Worm (Caenorhabditis elegans) whole organism, L4/young adult: ENCODE results near the gene Y26E6A.3.

ENCODE experiments used
- W03F9.2 ChIP-seq: fragments of 150-350 bp; optimal IDR thresholded peaks from 2 replicates; lab custom pipeline; 2014; ENCODE audit warnings: missing biosample characterization, missing genetic modification characterization
- dao-5 ChIP-seq: sonication (generic microtip); optimal IDR thresholded peaks from 2 replicates; lab custom pipeline; 2016; ENCODE audit warnings: missing genotype, missing genetic modification characterization, moderate library complexity, missing compliant biosample characterization
- him-1 ChIP-seq: sonication (generic microtip); optimal IDR thresholded peaks from 2 replicates; lab custom pipeline; 2016; ENCODE audit warnings: missing genotype, missing genetic modification reagents, missing genetic modification characterization, missing compliant biosample characterization

The Y26E6A.3 gene

DNA sequence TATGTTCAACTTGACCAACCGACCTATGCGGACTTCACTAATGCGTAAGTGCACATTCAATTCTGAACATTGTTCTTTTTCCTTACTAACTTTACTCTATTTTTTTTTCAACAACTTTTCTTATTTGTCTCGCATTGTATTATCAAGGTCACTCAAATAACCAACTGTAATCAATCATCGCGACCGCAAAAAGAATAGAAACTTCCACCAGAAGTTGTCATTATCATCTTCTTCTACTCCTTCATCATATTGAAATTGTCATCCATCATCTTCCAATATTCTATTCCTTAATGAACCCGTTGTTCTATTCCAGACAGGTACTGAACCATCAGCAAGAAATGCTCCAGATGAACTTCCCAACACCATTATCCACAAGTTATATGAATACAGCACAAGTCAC is 29.6 kb upstream of the Y26E6A.3 start:
- TF ChIP-seq W03F9.2 (tag; lab: Kevin White, UChicago) = no peak
- TF ChIP-seq him-1 (tag; lab: Kevin White, UChicago) = no peak
- no peak for TF ChIP-seq dao-5

DNA sequence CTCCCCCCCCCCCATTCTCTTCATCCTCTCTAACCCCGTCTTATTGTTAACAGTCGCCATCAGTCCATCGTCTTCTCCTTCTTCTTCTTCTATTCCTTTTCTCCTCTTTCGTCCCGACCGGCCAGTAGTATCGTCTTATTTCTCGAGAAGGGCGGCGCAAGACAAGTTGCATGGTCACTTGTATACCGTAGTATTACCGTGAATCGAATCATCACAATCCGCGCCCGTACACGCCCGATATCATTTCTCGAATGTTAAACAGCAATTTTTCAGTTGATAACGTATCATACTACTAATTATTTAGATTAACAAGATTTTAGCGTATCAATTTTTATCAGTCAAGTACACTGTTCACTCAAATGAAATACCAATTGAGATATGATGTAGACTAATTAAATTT is 28.2 kb upstream of the Y26E6A.3 start:
- TF ChIP-seq dao-5 (no peak), him-1 (tag; lab: Kevin White, UChicago) (no peak), W03F9.2 (tag; lab: Kevin White, UChicago) (no peak)

DNA sequence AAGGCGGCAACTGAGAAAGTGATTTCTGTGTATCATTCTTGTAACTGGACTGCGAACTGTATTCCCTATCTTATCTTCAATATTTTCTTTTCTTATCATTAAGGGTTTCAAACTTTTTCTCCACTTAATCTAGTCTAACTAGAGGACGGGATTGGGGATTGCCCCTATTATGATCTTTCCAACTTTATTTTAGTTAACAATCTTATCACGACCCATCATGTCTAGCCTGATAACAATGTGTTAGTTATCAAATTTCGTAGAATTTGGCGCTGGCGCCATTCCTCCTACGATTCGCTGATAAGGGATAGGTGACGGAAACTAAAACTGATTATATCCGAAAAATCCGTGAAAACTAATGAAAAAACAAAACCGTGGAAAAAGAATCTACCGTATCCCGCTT is 27.6 kb upstream of the Y26E6A.3 start:
- TF ChIP-seq dao-5 (no peak), him-1 (tag; lab: Kevin White, UChicago) (no peak), W03F9.2 (tag; lab: Kevin White, UChicago) (no peak)

DNA sequence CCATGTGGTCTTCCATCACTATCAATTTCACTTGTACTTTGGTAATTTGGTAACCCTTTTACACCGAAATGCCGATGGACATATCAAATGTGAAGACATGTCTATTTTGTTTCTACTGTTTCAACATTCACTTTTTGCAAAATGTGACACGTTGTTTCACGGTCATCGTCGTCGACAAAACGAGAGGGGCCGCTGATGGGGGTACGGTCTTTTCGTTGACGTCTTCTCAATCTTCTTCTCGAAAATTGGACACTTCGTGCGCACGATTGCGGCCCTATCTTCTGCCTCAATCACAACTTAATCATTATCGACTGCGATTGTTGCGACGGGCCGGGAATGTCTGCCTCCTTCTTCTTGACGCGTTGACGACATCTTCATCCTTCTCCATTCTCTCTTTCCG is 27.0 kb upstream of the Y26E6A.3 start:
- TF ChIP-seq dao-5 (no peak), him-1 (tag; lab: Kevin White, UChicago) (no peak), W03F9.2 (tag; lab: Kevin White, UChicago) (no peak)

DNA sequence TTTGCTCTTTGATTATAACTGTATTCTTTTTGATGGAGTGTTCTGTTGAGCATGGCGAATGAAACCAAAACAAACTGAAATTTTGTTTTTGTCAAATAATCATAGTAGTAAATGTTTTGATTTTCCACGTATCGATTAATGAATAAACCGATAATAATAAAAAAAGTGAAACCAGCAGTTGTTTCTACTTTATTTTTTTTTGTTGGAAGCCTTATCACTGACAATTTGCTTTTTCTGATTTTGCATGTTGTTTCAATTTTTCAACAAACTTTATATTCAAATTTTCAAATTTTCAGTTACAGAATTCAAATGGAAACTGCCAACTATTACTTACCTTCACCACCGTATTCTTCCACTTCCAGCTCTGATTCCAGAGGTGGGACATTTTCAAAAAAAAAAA is 24.8 kb upstream of the Y26E6A.3 start, which contains the start of gene elt-3:
elt-3 (plus strand) TSS at position 301 of the 400 bp plus-strand sequence.
- TF ChIP-seq W03F9.2 (tag; lab: Kevin White, UChicago) (no peak), him-1 (tag; lab: Kevin White, UChicago) (no peak), dao-5 (no peak)

DNA sequence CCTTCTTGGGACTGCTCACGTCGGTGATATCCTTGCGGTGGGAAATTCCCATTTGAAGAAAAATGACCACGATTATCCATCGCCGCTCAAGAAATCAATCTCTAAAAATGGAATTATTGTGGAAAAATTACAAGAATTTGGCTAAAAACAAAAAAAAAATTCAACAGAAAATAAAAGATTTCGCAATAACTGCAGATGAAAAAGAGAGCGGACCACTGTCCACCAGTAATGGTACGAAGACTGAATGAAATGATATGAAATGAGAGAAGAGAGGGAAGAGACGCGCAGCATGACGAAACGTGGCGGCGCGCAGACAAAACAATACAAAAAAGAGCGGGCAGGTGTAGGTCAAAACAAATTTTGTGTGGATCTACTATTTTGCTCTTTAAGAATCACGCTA is 19.8 kb upstream of the Y26E6A.3 start, which contains the start of gene meg-1:
meg-1 (minus strand) TSS at position 101 of the 400 bp plus-strand sequence.
- TF ChIP-seq dao-5 = no peak
- TF ChIP-seq him-1 (tag; lab: Kevin White, UChicago) = no peak
- no peak for TF ChIP-seq W03F9.2 (tag; lab: Kevin White, UChicago)

DNA sequence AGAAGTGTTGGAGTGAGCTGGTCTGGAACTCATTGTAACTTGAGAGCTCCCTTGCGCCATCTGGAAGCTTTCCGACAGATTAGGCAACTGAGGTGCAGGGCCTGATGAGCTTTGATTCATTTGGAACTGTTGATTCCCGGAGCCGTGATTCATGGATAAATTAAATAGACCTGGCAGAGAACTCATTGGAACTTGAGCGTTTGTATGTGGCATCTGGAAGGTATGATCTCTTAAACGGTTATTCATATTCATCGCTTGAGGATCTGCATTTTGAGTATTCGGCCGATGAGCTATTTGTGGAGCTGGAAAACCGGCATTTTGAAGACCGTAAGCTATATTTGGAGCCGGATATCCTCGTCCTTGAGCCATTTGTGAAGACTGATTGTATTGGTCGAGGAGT is 18.8 kb upstream of the Y26E6A.3 start:
- TF ChIP-seq W03F9.2 (tag; lab: Kevin White, UChicago) (no peak), him-1 (tag; lab: Kevin White, UChicago) (no peak), dao-5 (no peak)

DNA sequence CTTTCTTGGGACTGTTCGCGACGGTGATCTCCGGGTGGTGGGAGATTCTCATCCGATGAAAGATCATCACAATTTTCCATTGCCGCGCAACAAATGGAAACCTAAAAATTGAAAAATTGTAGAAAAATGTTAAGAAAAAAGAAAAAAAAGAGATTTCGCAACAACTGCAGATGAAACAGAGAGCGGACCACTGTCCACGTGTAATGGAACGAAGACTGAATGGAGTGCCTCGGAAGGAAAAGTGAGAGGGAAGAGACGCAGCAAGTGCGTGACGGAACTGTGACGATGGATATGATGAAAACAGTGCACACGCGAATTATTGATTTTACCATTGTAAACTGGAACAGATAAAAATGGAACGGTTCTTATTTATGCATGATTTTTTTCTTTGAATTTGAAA is 16.3 kb upstream of the Y26E6A.3 start, which contains the start of gene meg-2:
meg-2 (minus strand) TSS at position 101 of the 400 bp plus-strand sequence.
- TF ChIP-seq him-1 (tag; lab: Kevin White, UChicago) = no peak
- TF ChIP-seq W03F9.2 (tag; lab: Kevin White, UChicago) = no peak
- TF ChIP-seq dao-5 = no peak

DNA sequence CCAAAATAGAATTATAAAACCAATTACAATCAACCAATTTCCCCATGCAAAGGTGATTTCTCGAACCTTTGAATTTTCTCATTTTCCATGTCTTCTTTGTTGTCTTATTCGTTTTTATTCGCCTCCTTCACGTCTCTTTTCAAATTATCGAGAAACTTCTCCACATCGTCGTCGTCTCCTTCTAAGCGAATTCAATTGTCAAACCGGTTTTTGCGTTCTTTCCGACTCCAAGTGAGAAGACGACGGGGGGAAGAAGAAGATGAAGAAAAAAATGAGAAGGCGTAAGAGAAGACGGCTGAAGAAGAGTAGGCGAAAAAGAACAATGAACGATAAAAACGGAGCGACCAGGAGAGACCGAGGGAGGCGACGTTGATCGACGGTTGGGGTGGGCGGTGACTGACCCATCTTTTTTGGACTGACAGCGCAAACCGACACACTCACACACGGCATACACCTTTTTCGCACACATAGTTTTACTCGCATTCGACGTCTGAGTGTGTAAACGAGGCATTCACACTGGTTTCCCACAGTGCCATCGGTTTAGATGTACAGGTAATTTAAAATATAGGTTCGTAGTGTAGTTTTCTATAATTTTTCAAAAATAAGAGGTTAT is 10.7 kb upstream of the Y26E6A.3 start:
- TF ChIP-seq W03F9.2 (tag; lab: Kevin White, UChicago) (no peak), dao-5 (no peak), him-1 (tag; lab: Kevin White, UChicago) (no peak)

DNA sequence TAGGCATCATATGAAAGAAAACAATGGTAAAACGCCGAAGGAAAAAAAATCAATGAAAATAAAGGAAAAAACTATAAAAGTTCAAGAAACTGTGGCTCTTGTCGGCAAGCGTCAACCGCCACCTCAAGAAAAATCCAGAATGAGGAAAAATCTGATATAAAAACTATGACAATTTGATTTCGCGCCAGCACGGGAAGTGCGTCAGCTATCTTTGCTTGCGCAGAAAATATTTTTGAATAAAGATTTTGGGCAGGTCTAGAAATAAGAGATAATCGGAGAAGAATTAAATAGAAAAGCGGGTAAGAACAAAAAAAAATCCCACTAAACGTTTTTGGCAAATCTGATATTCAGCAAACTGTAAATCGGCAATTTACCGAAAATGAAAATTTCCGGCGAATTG is 8.4 kb upstream of the Y26E6A.3 start:
- TF ChIP-seq W03F9.2 (tag; lab: Kevin White, UChicago) (no peak), him-1 (tag; lab: Kevin White, UChicago) (no peak), dao-5 (no peak)

DNA sequence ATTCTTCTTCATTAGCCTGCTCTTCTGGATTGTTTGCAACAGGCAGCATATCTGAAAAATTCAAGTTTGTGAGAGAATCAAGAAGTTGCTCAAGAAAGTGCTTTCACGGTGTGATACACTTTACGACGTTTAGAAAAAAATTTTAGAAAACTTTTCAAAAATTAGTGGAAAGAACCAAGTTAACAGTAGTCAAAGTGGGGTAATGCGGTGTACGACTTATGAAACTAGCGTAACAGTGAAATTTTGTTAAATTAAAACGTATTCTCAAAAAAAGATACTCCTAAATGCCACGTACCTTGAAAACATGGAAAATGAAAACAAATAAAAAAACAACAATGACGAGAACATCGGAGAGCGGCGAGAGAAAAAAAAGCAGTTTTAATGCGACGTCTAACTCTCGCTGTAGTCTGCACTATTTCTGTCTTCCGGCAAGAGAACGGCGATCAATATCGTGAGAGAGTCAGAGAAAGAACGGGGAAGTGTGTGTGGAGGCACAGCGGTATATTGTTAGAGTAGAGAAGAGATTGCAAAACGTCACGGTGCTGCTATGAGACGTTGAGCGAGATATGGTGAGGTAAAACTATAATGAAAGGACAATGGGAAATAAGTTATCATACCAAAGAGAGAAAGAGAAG is 7.5 kb upstream of the Y26E6A.3 start, which contains the start of gene ekl-5:
ekl-5 (minus strand) TSS at position 51 of the 635 bp plus-strand sequence.
- TF ChIP-seq dao-5 = no peak
- TF ChIP-seq him-1 (tag; lab: Kevin White, UChicago) = no peak
- peak; percentile 49 for TF ChIP-seq W03F9.2 (tag; lab: Kevin White, UChicago)

DNA sequence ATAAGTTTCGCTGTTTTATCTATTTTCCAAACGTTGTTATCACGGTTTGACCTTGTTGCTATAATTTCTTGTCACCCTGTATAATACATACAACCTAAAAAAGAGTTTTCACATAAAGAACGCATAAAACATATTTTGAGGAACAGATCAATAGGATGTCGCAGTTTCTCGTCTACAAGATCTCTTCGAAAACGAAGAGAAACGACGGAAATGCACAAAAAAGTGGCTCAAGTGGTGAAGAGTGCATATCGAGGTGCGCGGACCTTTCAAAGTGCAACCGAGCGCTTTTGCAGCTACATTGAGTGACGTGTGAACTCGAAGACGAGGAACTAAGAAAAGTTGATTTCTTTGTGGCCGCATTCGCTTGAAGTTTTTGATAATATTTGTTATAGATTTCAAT is 4.5 kb upstream of the Y26E6A.3 start, which contains the start of gene Y26E6A.2:
Y26E6A.2 (minus strand) TSS at position 101 of the 400 bp plus-strand sequence.
- no peak for TF ChIP-seq W03F9.2 (tag; lab: Kevin White, UChicago)
- TF ChIP-seq dao-5 = no peak

DNA sequence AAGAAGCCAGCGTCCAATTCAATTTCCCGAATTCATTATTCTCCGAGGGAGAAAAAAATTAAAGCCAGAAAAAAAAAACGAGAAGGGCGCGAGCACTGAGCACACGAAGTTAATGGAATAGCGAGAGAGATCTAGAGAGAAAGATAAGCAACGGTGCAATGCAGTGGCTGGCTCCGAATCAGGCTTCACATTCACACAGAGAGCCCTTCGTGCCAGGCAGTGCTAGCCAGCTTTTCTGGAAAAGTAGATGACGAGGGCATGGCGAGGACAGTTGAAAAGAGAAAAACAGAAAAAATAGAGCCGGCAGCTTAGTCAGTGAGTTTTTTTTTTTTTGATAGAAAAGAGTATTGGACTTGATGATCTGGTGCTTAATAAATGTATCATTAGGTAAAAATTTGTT is 3.9 kb upstream of the Y26E6A.3 start:
- TF ChIP-seq W03F9.2 (tag; lab: Kevin White, UChicago) = no peak
- no peak for TF ChIP-seq him-1 (tag; lab: Kevin White, UChicago)
- no peak for TF ChIP-seq dao-5

DNA sequence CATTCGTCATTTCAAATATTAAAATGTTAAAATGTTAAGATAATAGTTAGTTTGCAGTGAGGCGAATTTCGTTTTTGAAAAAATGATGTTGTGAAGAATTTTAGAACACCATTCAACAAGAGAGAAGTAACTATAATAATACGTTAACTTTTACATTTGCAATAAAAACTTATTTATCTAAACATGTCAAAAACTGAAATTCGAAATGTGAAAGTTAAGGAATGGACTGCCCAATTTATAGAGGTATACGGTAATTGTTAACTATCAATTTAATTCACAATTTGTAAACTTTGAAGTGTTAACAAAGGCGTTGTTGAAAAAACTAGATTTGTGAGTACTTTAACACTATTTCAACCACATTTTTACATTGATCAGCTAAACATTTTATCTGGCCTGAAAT is 6.0 kb downstream of the Y26E6A.3 start:
- TF ChIP-seq him-1 (tag; lab: Kevin White, UChicago) (no peak), W03F9.2 (tag; lab: Kevin White, UChicago) (no peak), dao-5 (no peak)
